Worm (Caenorhabditis elegans) whole organism, L4 larva: ENCODE data around the gene pbo-4.

Experiments used
- T26A8.4 ChIP-seq: fragments of 200-800 bp; sonication (Bioruptor generic); IDR thresholded peaks from 2 replicates; pipeline ENCODE4 v1.3.6; 2022; ENCODE audit warnings: missing genetic modification characterization, missing compliant biosample characterization
- cey-2 ChIP-seq: sonication (generic microtip); optimal IDR thresholded peaks from 3 replicates; lab custom pipeline; 2017; ENCODE audit warnings: missing genetic modification characterization, mild to moderate bottlenecking, missing compliant biosample characterization, antibody characterized with exemption, borderline replicate concordance; ENCODE audit not compliant: insufficient read depth
- egl-27 ChIP-seq: sonication (generic microtip); optimal IDR thresholded peaks from 3 replicates; lab custom pipeline; 2017; ENCODE audit warnings: missing biosample characterization, missing genetic modification reagents, missing genetic modification characterization
- fkh-10 ChIP-seq: fragments of 150-350 bp; optimal IDR thresholded peaks from 2 replicates; lab custom pipeline; 2014; ENCODE audit warnings: missing biosample characterization, missing genetic modification reagents, missing genetic modification characterization
- mdt-29 ChIP-seq: fragments of 200-800 bp; sonication (Bioruptor generic); IDR thresholded peaks from 2 replicates; pipeline ENCODE4 v1.3.6; 2022; ENCODE audit warnings: missing genetic modification reagents, missing genetic modification characterization, missing compliant biosample characterization
- nhr-28 ChIP-seq: fragments of 150-350 bp; optimal IDR thresholded peaks from 2 replicates; lab custom pipeline; 2014; ENCODE audit warnings: missing biosample characterization, missing genetic modification characterization

- TF ChIP-seq T26A8.4 (GFP tag; lab: Robert Waterston, UW) (no peak), nhr-28 (tag; lab: Kevin White, UChicago) (no peak), egl-27 (tag; lab: Kevin White, UChicago) (no peak), cey-2 (tag; lab: Kevin White, UChicago) (no peak), fkh-10 (no peak), mdt-29 (no peak)
Measured at ce11 chrX:10953834-10954233, at the start of gene pbo-4.
